Worm (Caenorhabditis elegans) whole organism, late embryonic: ENCODE data around the gene D2089.3.

Experiments
- ceh-24 ChIP-seq: sonication (generic microtip); optimal IDR thresholded peaks from 2 replicates; lab custom pipeline; 2016; ENCODE audit warnings: mild to moderate bottlenecking, missing genetic modification characterization, missing compliant biosample characterization
- lim-6 ChIP-seq: sonication (generic microtip); optimal IDR thresholded peaks from 2 replicates; lab custom pipeline; 2016; ENCODE audit warnings: missing genetic modification characterization, missing compliant biosample characterization
- pha-4 ChIP-seq: fragments of 150-350 bp; optimal IDR thresholded peaks from 2 replicates; lab custom pipeline; 2018; ENCODE audit warnings: missing biosample characterization, missing genetic modification reagents, missing genetic modification characterization
- ref-2 ChIP-seq: sonication (generic microtip); optimal IDR thresholded peaks from 2 replicates; lab custom pipeline; 2016; ENCODE audit warnings: missing genetic modification characterization, missing compliant biosample characterization

ce11 chrII:10662698-10663097 lies 2.2 kb downstream of the D2089.3 start, which contains the start of gene D2089.8:
- TF ChIP-seq ref-2 (tag; lab: Kevin White, UChicago) (no peak), pha-4 (tag; lab: Kevin White, UChicago) (no peak), lim-6 (tag; lab: Kevin White, UChicago) (no peak), ceh-24 (tag; lab: Kevin White, UChicago) (no peak)
